Worm (Caenorhabditis elegans): ENCODE results near the gene T05A7.1.

Gene T05A7.1

DNA sequence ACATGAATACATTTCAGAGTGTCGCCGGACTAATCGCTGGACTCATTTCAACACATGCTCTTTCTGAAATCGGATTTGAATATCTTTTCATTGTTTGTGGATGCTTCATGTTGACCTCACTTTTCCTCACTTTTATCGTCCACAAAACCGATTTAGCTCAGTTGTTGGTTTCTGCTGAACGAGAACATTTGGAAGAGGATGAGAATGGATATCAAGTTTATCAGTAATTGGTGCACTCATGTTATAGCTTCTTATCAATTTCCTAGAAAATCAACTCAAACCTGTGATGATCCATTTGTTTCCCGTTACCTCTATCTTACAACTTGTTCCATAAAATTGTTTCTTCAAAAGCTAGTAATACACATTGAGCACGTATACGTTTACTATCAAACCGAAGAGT is 18.0 kb downstream of the T05A7.1 start:
- TF ChIP-seq ceh-83 (GFP tag; optimal IDR thresholded peaks at IDR 0.05) (no peak), pha-4 (tag; optimal IDR thresholded peaks at IDR 0.05) (no peak), unc-120 (tag; optimal IDR thresholded peaks at IDR 0.05; ENCODE audit: poor library complexity, severe bottlenecking) (no peak), ces-1 (GFP tag; optimal IDR thresholded peaks at IDR 0.05) (no peak), sptf-1 (tag; optimal IDR thresholded peaks at IDR 0.05) (no peak), unc-62 (GFP tag; optimal IDR thresholded peaks at IDR 0.05) (no peak), blmp-1 (tag; optimal IDR thresholded peaks at IDR 0.05) (no peak), drap-1 (GFP tag; optimal IDR thresholded peaks at IDR 0.05) (no peak), bed-3 (GFP tag; optimal IDR thresholded peaks at IDR 0.05) (no peak), flh-1 (GFP tag; optimal IDR thresholded peaks at IDR 0.05) (no peak), lin-32 (GFP tag; optimal IDR thresholded peaks at IDR 0.05) (no peak), ztf-11 (tag; optimal IDR thresholded peaks at IDR 0.05) (no peak), unc-39 (tag; optimal IDR thresholded peaks at IDR 0.05) (no peak), nhr-237 (tag; optimal IDR thresholded peaks at IDR 0.05) (no peak), lin-13 (tag; optimal IDR thresholded peaks at IDR 0.05) (no peak), nhr-12 (tag; optimal IDR thresholded peaks at IDR 0.05) (no peak), nhr-28 (tag; optimal IDR thresholded peaks at IDR 0.05) (no peak), hlh-1 (tag; optimal IDR thresholded peaks at IDR 0.05) (no peak)

DNA sequence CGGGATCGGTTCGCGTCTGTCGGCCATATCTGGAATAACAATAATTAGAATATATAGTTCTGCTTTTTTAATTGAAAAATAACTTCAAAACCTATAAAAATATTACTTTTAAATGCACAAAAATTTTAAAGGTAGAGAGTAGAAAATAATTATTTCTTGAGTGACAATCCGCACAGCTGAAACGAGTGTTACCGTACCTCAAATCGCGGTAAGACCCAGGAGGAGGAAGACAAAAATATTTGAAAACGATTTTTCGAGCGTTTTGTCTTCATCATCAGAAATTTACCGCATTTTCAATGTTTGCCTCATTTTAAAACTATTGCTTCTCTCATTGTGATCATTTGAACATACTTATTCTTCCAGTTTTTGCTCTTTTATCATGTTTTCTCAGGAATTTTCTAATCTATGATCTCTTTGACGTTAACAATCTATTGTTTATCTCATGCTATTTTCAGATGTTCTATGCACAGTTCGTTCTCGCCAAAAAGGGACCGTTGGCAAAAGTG is 20.3 kb downstream of the T05A7.1 start, which contains the start of the genes rpn-5 and scc-1:
TSS of gene rpn-5 (minus strand) at position 162 of the 506 bp plus-strand sequence.
TSS of gene scc-1 (plus strand) at position 456 of the 506 bp plus-strand sequence.
- peak; percentile 99 for TF ChIP-seq lsy-2 (tag; optimal IDR thresholded peaks at IDR 0.05)
- TF ChIP-seq mep-1 (tag; optimal IDR thresholded peaks at IDR 0.05), result peak; percentile 55
- peak; percentile 42 for TF ChIP-seq lin-13 (tag; optimal IDR thresholded peaks at IDR 0.05)
- TF ChIP-seq sptf-1 (tag; optimal IDR thresholded peaks at IDR 0.05), result peak; percentile 8
- no peak for TF ChIP-seq ceh-43 (GFP tag; optimal IDR thresholded peaks at IDR 0.05)
- TF ChIP-seq unc-62 (GFP tag; optimal IDR thresholded peaks at IDR 0.05), result peak; percentile 88
- TF ChIP-seq hlh-1 (tag; optimal IDR thresholded peaks at IDR 0.05), result peak; percentile 43
- peak; percentile 85 for TF ChIP-seq pha-4 (tag; optimal IDR thresholded peaks at IDR 0.05)
- TF ChIP-seq ces-1 (GFP tag; optimal IDR thresholded peaks at IDR 0.05), result peak; percentile 80
- TF ChIP-seq nhr-28 (tag; optimal IDR thresholded peaks at IDR 0.05), result no peak
- peak; percentile 71 for TF ChIP-seq nhr-237 (tag; optimal IDR thresholded peaks at IDR 0.05)
- TF ChIP-seq unc-39 (tag; optimal IDR thresholded peaks at IDR 0.05), result no peak
- peak; percentile 55 for TF ChIP-seq ceh-39 (tag; optimal IDR thresholded peaks at IDR 0.05)
- TF ChIP-seq nhr-2 (tag; optimal IDR thresholded peaks at IDR 0.05), result no peak

DNA sequence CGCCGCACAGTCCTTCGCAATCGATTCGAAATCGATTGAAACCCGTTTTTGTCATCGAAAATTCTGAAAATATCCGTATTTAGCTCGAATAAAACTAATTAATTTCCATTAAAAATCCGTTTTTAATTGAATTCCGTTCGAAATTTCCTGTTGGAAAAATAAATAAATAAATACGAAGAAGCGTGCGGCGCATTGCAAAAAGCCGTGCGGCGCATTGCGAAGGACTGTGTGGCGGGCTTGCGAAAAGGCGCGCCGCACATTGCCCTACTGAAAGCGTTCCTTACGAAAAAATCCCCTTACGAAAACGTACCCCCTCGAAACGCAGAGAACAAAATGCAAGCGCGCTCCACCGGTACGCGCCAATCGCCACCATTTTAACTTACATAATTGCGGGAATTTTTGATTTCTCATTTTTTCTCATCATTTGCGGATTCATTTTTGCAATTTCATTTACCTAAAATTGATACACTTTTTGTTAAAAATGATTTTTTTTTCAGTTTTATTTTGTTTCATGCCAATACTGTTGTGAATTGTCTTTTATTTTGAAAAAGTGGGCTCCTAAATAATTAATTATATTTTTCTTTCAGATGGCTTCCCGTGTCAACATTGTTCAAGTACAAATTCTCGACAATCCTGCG is 23.6 kb downstream of the T05A7.1 start, which contains the start of gene unc-85:
TSS of gene unc-85 (plus strand) at position 588 of the 638 bp plus-strand sequence.
- TF ChIP-seq mep-1 (tag; optimal IDR thresholded peaks at IDR 0.05) (peak; percentile 70), ces-1 (GFP tag; optimal IDR thresholded peaks at IDR 0.05) (peak; percentile 48), lin-13 (tag; optimal IDR thresholded peaks at IDR 0.05) (peak; percentile 12), elt-1 (tag; optimal IDR thresholded peaks at IDR 0.05; ENCODE audit: borderline replicate concordance, insufficient read depth) (peak; percentile 6), nhr-237 (tag; optimal IDR thresholded peaks at IDR 0.05) (peak; percentile 60), ceh-43 (GFP tag; optimal IDR thresholded peaks at IDR 0.05) (peak; percentile 66), drap-1 (GFP tag; optimal IDR thresholded peaks at IDR 0.05) (peak; percentile 68), cnd-1 (tag; optimal IDR thresholded peaks at IDR 0.05) (peak; percentile 48), mls-2 (tag; optimal IDR thresholded peaks at IDR 0.05) (peak; percentile 77), sptf-1 (tag; optimal IDR thresholded peaks at IDR 0.05) (peak; percentile 87), unc-120 (tag; optimal IDR thresholded peaks at IDR 0.05; ENCODE audit: poor library complexity, severe bottlenecking) (peak; percentile 68), ztf-11 (tag; optimal IDR thresholded peaks at IDR 0.05) (peak; percentile 29), lsy-2 (tag; optimal IDR thresholded peaks at IDR 0.05) (peak; percentile 67), ham-2 (GFP tag; optimal IDR thresholded peaks at IDR 0.05) (peak; percentile 48), hlh-1 (tag; optimal IDR thresholded peaks at IDR 0.05) (peak; percentile 6), M03D4.4 (tag; optimal IDR thresholded peaks at IDR 0.05) (peak; percentile 57)

DNA sequence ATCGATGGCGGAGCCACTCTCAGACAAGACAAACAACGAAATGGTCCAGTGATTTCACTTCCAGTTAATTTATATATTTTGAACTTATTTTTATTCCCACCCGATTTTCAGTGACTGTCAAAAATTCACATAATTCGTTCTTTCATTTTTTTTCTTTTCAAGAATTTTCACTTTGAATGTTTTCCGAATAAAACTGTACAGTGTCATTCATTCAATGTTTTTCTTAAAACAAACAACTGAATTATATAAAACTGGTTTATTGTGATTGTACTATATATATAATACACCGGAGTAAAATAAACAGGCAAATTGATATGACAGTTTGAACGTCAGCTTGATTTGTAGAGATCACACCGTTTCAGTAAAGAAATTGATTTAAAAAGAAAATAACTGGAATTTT is 25.0 kb downstream of the T05A7.1 start:
- TF ChIP-seq ceh-43 (GFP tag; optimal IDR thresholded peaks at IDR 0.05) (no peak), elt-1 (tag; optimal IDR thresholded peaks at IDR 0.05; ENCODE audit: borderline replicate concordance, insufficient read depth) (no peak), lin-13 (tag; optimal IDR thresholded peaks at IDR 0.05) (no peak), snpc-4 (tag; optimal IDR thresholded peaks at IDR 0.05) (no peak), unc-39 (tag; optimal IDR thresholded peaks at IDR 0.05) (no peak), ceh-39 (tag; optimal IDR thresholded peaks at IDR 0.05) (no peak), cnd-1 (tag; optimal IDR thresholded peaks at IDR 0.05) (no peak), blmp-1 (tag; optimal IDR thresholded peaks at IDR 0.05) (no peak), pha-4 (tag; optimal IDR thresholded peaks at IDR 0.05) (no peak), tbx-8 (GFP tag; optimal IDR thresholded peaks at IDR 0.05) (no peak), mls-2 (tag; optimal IDR thresholded peaks at IDR 0.05) (no peak), hlh-1 (tag; optimal IDR thresholded peaks at IDR 0.05) (no peak), lsy-2 (tag; optimal IDR thresholded peaks at IDR 0.05) (no peak), zip-8 (tag; optimal IDR thresholded peaks at IDR 0.05) (no peak), ztf-11 (tag; optimal IDR thresholded peaks at IDR 0.05) (no peak), mep-1 (tag; optimal IDR thresholded peaks at IDR 0.05) (no peak), nhr-237 (tag; optimal IDR thresholded peaks at IDR 0.05) (no peak), elt-3 (tag; optimal IDR thresholded peaks at IDR 0.05) (no peak), nhr-28 (tag; optimal IDR thresholded peaks at IDR 0.05) (no peak)
